Fruit fly (Drosophila melanogaster) whole organism, embryonic: ENCODE data around the gene Cul5.
A peak's percentile ranks its signal among the peaks of the same experiment; 100 is the strongest.

ENCODE experiments used
- Bdp1 ChIP-seq: fragments of 200-800 bp; sonication (Bioruptor generic); optimal IDR thresholded peaks from 3 replicates; lab custom pipeline; 2016; ENCODE audit warnings: missing biosample characterization, missing genetic modification characterization
- CG1024 ChIP-seq: fragments of 200-800 bp; sonication (Bioruptor generic); IDR thresholded peaks from 2 replicates; pipeline ENCODE4 v1.3.6; 2022; ENCODE audit warnings: missing biosample characterization, missing genetic modification characterization
- CG10366 ChIP-seq: fragments of 200-800 bp; sonication (Bioruptor generic); IDR thresholded peaks from 2 replicates; pipeline ENCODE4 v1.3.6; 2022; ENCODE audit warnings: missing biosample characterization, missing genetic modification characterization
- CG10565 ChIP-seq: fragments of 200-800 bp; sonication (Bioruptor generic); optimal IDR thresholded peaks from 3 replicates; lab custom pipeline; 2016; ENCODE audit warnings: missing biosample characterization, mild to moderate bottlenecking, missing genetic modification characterization
- CG11560 ChIP-seq: fragments of 200-800 bp; sonication (Bioruptor generic); IDR thresholded peaks from 3 replicates; pipeline ENCODE4 v1.3.6; 2022; ENCODE audit warnings: missing biosample characterization, missing genetic modification characterization
- CG11696 ChIP-seq: fragments of 200-800 bp; sonication (Bioruptor generic); IDR thresholded peaks from 2 replicates; pipeline ENCODE4 v1.3.6; 2022; ENCODE audit warnings: missing biosample characterization, missing genetic modification characterization
- CG12104 ChIP-seq: fragments of 200-800 bp; sonication (Bioruptor generic); optimal IDR thresholded peaks from 3 replicates; lab custom pipeline; 2016; ENCODE audit warnings: missing biosample characterization, missing genetic modification characterization
- CG12659 ChIP-seq: fragments of 200-800 bp; sonication (Bioruptor generic); optimal IDR thresholded peaks from 3 replicates; lab custom pipeline; 2017; ENCODE audit warnings: mild to moderate bottlenecking, missing biosample characterization, missing genetic modification reagents, missing genetic modification characterization
- CG13296 ChIP-seq: fragments of 200-800 bp; sonication (Bioruptor generic); optimal IDR thresholded peaks from 3 replicates; lab custom pipeline; 2018; ENCODE audit warnings: missing biosample characterization, mild to moderate bottlenecking, missing genetic modification characterization
- CG13894 ChIP-seq: fragments of 200-800 bp; sonication (Bioruptor generic); optimal IDR thresholded peaks from 3 replicates; lab custom pipeline; 2018; ENCODE audit warnings: missing biosample characterization, mild to moderate bottlenecking, missing genetic modification characterization, moderate library complexity
- CG17385 ChIP-seq: fragments of 200-800 bp; sonication (Bioruptor generic); optimal IDR thresholded peaks from 3 replicates; lab custom pipeline; 2018; ENCODE audit warnings: missing biosample characterization, mild to moderate bottlenecking, missing genetic modification characterization
- CG2678 ChIP-seq: fragments of 200-800 bp; sonication (Bioruptor generic); optimal IDR thresholded peaks from 3 replicates; lab custom pipeline; 2019; ENCODE audit warnings: missing biosample characterization, mild to moderate bottlenecking, missing genetic modification characterization, moderate library complexity
- CG3163 ChIP-seq: fragments of 200-800 bp; sonication (Bioruptor generic); optimal IDR thresholded peaks from 3 replicates; lab custom pipeline; 2016; ENCODE audit warnings: missing biosample characterization, missing genetic modification characterization
- CG33213 ChIP-seq: fragments of 200-800 bp; sonication (Bioruptor generic); optimal IDR thresholded peaks from 3 replicates; lab custom pipeline; 2016; ENCODE audit warnings: missing biosample characterization, missing genetic modification characterization
- CG7372 ChIP-seq: fragments of 200-800 bp; sonication (Bioruptor generic); IDR thresholded peaks from 2 replicates; pipeline ENCODE4 v1.3.6; 2022; ENCODE audit warnings: missing biosample characterization, missing genetic modification characterization
- CG7556 ChIP-seq: fragments of 200-800 bp; sonication (Bioruptor generic); optimal IDR thresholded peaks from 2 replicates; lab custom pipeline; 2017; ENCODE audit warnings: missing biosample characterization, mild to moderate bottlenecking, missing genetic modification characterization
- CG8281 ChIP-seq: fragments of 200-800 bp; sonication (Bioruptor generic); optimal IDR thresholded peaks from 2 replicates; lab custom pipeline; 2018; ENCODE audit warnings: missing biosample characterization, mild to moderate bottlenecking, missing genetic modification characterization, moderate library complexity
- CG8924 ChIP-seq: fragments of 200-800 bp; optimal IDR thresholded peaks from 3 replicates; lab custom pipeline; 2019; ENCODE audit warnings: missing biosample characterization, mild to moderate bottlenecking, missing genetic modification characterization, moderate library complexity
- CG8944 ChIP-seq: fragments of 200-800 bp; sonication (Bioruptor generic); optimal IDR thresholded peaks from 3 replicates; lab custom pipeline; 2016; ENCODE audit warnings: missing biosample characterization, missing genetic modification characterization
- Dip3 ChIP-seq: fragments of 200-800 bp; sonication (Bioruptor generic); optimal IDR thresholded peaks from 3 replicates; lab custom pipeline; 2016; ENCODE audit warnings: missing biosample characterization, missing genetic modification characterization
- Doc2 ChIP-seq: fragments of 200-800 bp; sonication (Bioruptor generic); IDR thresholded peaks from 2 replicates; pipeline ENCODE4 v1.3.6; 2022; ENCODE audit warnings: missing biosample characterization, missing genetic modification characterization
- Drgx ChIP-seq: fragments of 200-800 bp; sonication (Bioruptor generic); IDR thresholded peaks from 2 replicates; pipeline ENCODE4 v1.3.6; 2022; ENCODE audit warnings: missing biosample characterization, missing genetic modification characterization
- HmgD ChIP-seq: fragments of 200-800 bp; sonication (Bioruptor generic); optimal IDR thresholded peaks from 3 replicates; lab custom pipeline; 2016; ENCODE audit warnings: missing biosample characterization, missing genetic modification characterization
- HmgZ ChIP-seq: fragments of 200-800 bp; sonication (Bioruptor generic); optimal IDR thresholded peaks from 2 replicates; lab custom pipeline; 2018; ENCODE audit warnings: missing biosample characterization, mild to moderate bottlenecking, missing genetic modification characterization
- Lhr ChIP-seq: fragments of 200-800 bp; sonication (Bioruptor generic); optimal IDR thresholded peaks from 3 replicates; lab custom pipeline; 2017; ENCODE audit warnings: mild to moderate bottlenecking, missing biosample characterization, missing genetic modification reagents, missing genetic modification characterization
- Meics ChIP-seq: fragments of 200-800 bp; sonication (Bioruptor generic); optimal IDR thresholded peaks from 2 replicates; lab custom pipeline; 2017; ENCODE audit warnings: missing biosample characterization, mild to moderate bottlenecking, missing genetic modification characterization
- NC2β ChIP-seq: fragments of 200-800 bp; sonication (Bioruptor generic); optimal IDR thresholded peaks from 2 replicates; lab custom pipeline; 2016; ENCODE audit warnings: missing biosample characterization, missing genetic modification characterization
- Neu2 ChIP-seq: fragments of 200-800 bp; sonication (Bioruptor generic); optimal IDR thresholded peaks from 3 replicates; lab custom pipeline; 2016; ENCODE audit warnings: missing biosample characterization, missing genetic modification characterization, borderline replicate concordance
- Rfx ChIP-seq: fragments of 200-800 bp; sonication (Bioruptor generic); IDR thresholded peaks from 2 replicates; pipeline ENCODE4 v1.3.6; 2022; ENCODE audit warnings: missing biosample characterization, missing genetic modification characterization
- Scr ChIP-seq: fragments of 200-800 bp; sonication (Bioruptor generic); IDR thresholded peaks from 2 replicates; pipeline ENCODE4 v1.3.6; 2022; ENCODE audit warnings: missing biosample characterization, missing genetic modification characterization; ENCODE audit not compliant: partially characterized antibody
- Sin3A ChIP-seq: fragments of >200 bp; optimal IDR thresholded peaks from 2 replicates; lab custom pipeline; 2018
- Taf1 ChIP-seq: fragments of 200-800 bp; sonication (Bioruptor generic); IDR thresholded peaks from 2 replicates; pipeline ENCODE4 v1.3.6; 2022; ENCODE audit warnings: missing biosample characterization, missing genetic modification characterization
- ato ChIP-seq: fragments of 200-800 bp; sonication (Bioruptor generic); IDR thresholded peaks from 2 replicates; pipeline ENCODE4 v1.3.6; 2022; ENCODE audit warnings: missing biosample characterization, missing genetic modification characterization; ENCODE audit not compliant: partially characterized antibody
- chif ChIP-seq, 2 experiments: fragments of 200-800 bp; sonication (Bioruptor generic); optimal IDR thresholded peaks; 3 replicates each; lab custom pipeline; 2016; ENCODE audit warnings: missing biosample characterization in 2 of 2, missing genetic modification characterization in 2 of 2
- fd96Cb ChIP-seq: fragments of 200-800 bp; sonication (Bioruptor generic); optimal IDR thresholded peaks from 2 replicates; lab custom pipeline; 2018; ENCODE audit warnings: missing biosample characterization, mild to moderate bottlenecking, missing genetic modification characterization, moderate library complexity
- gcm ChIP-seq: fragments of 200-800 bp; sonication (Bioruptor generic); optimal IDR thresholded peaks from 2 replicates; lab custom pipeline; 2019; ENCODE audit warnings: missing biosample characterization, mild to moderate bottlenecking, missing genetic modification characterization, moderate library complexity
- gem ChIP-seq: fragments of 200-800 bp; sonication (Bioruptor generic); optimal IDR thresholded peaks from 2 replicates; lab custom pipeline; 2019; ENCODE audit warnings: missing biosample characterization, mild to moderate bottlenecking, missing genetic modification characterization, moderate library complexity
- ken ChIP-seq: fragments of 200-800 bp; sonication (Bioruptor generic); IDR thresholded peaks from 3 replicates; pipeline ENCODE4 v1.3.6; 2022; ENCODE audit warnings: missing biosample characterization, missing genetic modification characterization
- knrl ChIP-seq: fragments of 200-800 bp; sonication (Bioruptor generic); IDR thresholded peaks from 3 replicates; pipeline ENCODE4 v1.3.6; 2022; ENCODE audit warnings: missing biosample characterization, missing genetic modification characterization; ENCODE audit not compliant: partially characterized antibody
- lov ChIP-seq, 2 experiments: fragments of 200-800 bp in 1 of 2; fragments of >200 bp in 1 of 2; sonication (Bioruptor generic) in 1 of 2; IDR thresholded peaks in 1 of 2; optimal IDR thresholded peaks in 1 of 2; 2 replicates in 1 of 2; 3 replicates in 1 of 2; pipeline versions ENCODE4 v1.3.6 to Lab custom; 2017 to 2022; ENCODE audit warnings: missing biosample characterization in 1 of 2, missing genetic modification characterization in 1 of 2
- mam ChIP-seq: fragments of 200-800 bp; sonication (Bioruptor generic); optimal IDR thresholded peaks from 3 replicates; lab custom pipeline; 2016; ENCODE audit warnings: missing biosample characterization, missing genetic modification characterization
- nmo ChIP-seq: fragments of 200-800 bp; sonication (Bioruptor generic); optimal IDR thresholded peaks from 2 replicates; lab custom pipeline; 2018; ENCODE audit warnings: missing biosample characterization, mild to moderate bottlenecking, missing genetic modification characterization, moderate library complexity
- phol ChIP-seq: fragments of 200-800 bp; sonication (Bioruptor generic); optimal IDR thresholded peaks from 3 replicates; lab custom pipeline; 2018; ENCODE audit warnings: missing biosample characterization, mild to moderate bottlenecking, missing genetic modification characterization, moderate library complexity
- pros ChIP-seq: fragments of 200-800 bp; sonication (Bioruptor generic); optimal IDR thresholded peaks from 3 replicates; lab custom pipeline; 2019; ENCODE audit warnings: missing biosample characterization, mild to moderate bottlenecking, missing genetic modification characterization, moderate library complexity
- ro ChIP-seq: fragments of 200-800 bp; sonication (Bioruptor generic); IDR thresholded peaks from 2 replicates; pipeline ENCODE4 v1.3.6; 2022; ENCODE audit warnings: missing biosample characterization, missing genetic modification characterization
- sc ChIP-seq, 3 experiments: fragments of >200 bp in 2 of 3; fragments of 200-800 bp in 1 of 3; sonication (Bioruptor generic) in 1 of 3; optimal IDR thresholded peaks; 2 replicates in 2 of 3; 3 replicates in 1 of 3; lab custom pipeline; 2017; ENCODE audit warnings: mild to moderate bottlenecking in 1 of 3, missing biosample characterization in 1 of 3, missing genetic modification characterization in 1 of 3, missing genetic modification reagents in 1 of 3
- sna ChIP-seq: fragments of 200-800 bp; sonication (Bioruptor generic); IDR thresholded peaks from 2 replicates; pipeline ENCODE4 v1.3.6; 2022; ENCODE audit warnings: missing biosample characterization, missing genetic modification characterization; ENCODE audit not compliant: partially characterized antibody
- sob ChIP-seq: fragments of 200-800 bp; sonication (Bioruptor generic); IDR thresholded peaks from 2 replicates; pipeline ENCODE4 v1.3.6; 2022; ENCODE audit warnings: missing biosample characterization, missing genetic modification characterization
- tup ChIP-seq: fragments of 200-800 bp; sonication (Bioruptor generic); optimal IDR thresholded peaks from 2 replicates; lab custom pipeline; 2016; ENCODE audit warnings: missing biosample characterization, mild to moderate bottlenecking, missing genetic modification characterization, moderate library complexity
- zen2 ChIP-seq: fragments of 200-800 bp; sonication (Bioruptor generic); IDR thresholded peaks from 3 replicates; pipeline ENCODE4 v1.3.6; 2022; ENCODE audit warnings: missing biosample characterization, missing genetic modification characterization; ENCODE audit not compliant: partially characterized antibody

The Cul5 gene

dm6 chr3R:29027122-29027521 lies 35.7 kb downstream of the Cul5 start, which contains the start of the genes eIF4E6 and CG1951 (continued):
- TF ChIP-seq Doc2: no peak
- peak; percentile 9 for TF ChIP-seq nmo (GFP tag; lab: Kevin White, UChicago)
- TF ChIP-seq sc (optimal IDR thresholded peaks at IDR 0.05; lab: Kevin White, UChicago): no peak
- TF ChIP-seq sc (GFP tag; optimal IDR thresholded peaks at IDR 0.05; lab: Kevin White, UChicago): no peak
- TF ChIP-seq CG13894 (tag; lab: Kevin White, UChicago): no peak
- TF ChIP-seq CG7372 (GFP tag; lab: Robert Waterston, UW): no peak
- no peak for TF ChIP-seq CG17385 (GFP tag; lab: Kevin White, UChicago)
- no peak for TF ChIP-seq Dip3 (GFP tag; lab: Kevin White, UChicago)
- no peak for TF ChIP-seq Drgx (GFP tag; lab: Robert Waterston, UW)
- no peak for TF ChIP-seq Neu2 (GFP tag; lab: Kevin White, UChicago)
- no peak for TF ChIP-seq CG10565
- no peak for TF ChIP-seq CG13296
- TF ChIP-seq Scr (GFP tag; lab: Robert Waterston, UW): peak; percentile 95
- no peak for TF ChIP-seq pros
- TF ChIP-seq CG33213 (GFP tag; lab: Kevin White, UChicago): peak; percentile 26
- peak; percentile 71 for TF ChIP-seq phol (tag; lab: Kevin White, UChicago)
- peak; percentile 58 for TF ChIP-seq CG8924 (tag; lab: Kevin White, UChicago)
- TF ChIP-seq NC2β (GFP tag; lab: Kevin White, UChicago): no peak
- no peak for TF ChIP-seq fd96Cb
- TF ChIP-seq HmgD (GFP tag; lab: Kevin White, UChicago): peak; percentile 28
- TF ChIP-seq knrl (GFP tag; lab: Robert Waterston, UW): peak; percentile 95
- TF ChIP-seq CG8281: peak; percentile 10
- peak; percentile 98 for TF ChIP-seq zen2 (GFP tag; lab: Robert Waterston, UW)
- TF ChIP-seq CG3163 (GFP tag; lab: Kevin White, UChicago): no peak
- no peak for TF ChIP-seq Lhr (GFP tag; lab: Kevin White, UChicago)
- no peak for TF ChIP-seq CG7556 (GFP tag; lab: Kevin White, UChicago)
- no peak for TF ChIP-seq tup (GFP tag; lab: Kevin White, UChicago)
- peak; percentile 59 for TF ChIP-seq CG12659 (GFP tag; lab: Kevin White, UChicago)
- no peak for TF ChIP-seq CG2678 (tag; lab: Kevin White, UChicago)
- TF ChIP-seq gcm (GFP tag; lab: Kevin White, UChicago): no peak
- peak; percentile 96 for TF ChIP-seq sna (GFP tag; lab: Robert Waterston, UW)
- TF ChIP-seq HmgZ (tag; lab: Kevin White, UChicago): peak; percentile 27
- TF ChIP-seq CG12104 (GFP tag; lab: Kevin White, UChicago): no peak
- no peak for TF ChIP-seq gem (tag; lab: Kevin White, UChicago)
- TF ChIP-seq Sin3A: peak; percentile 31
- TF ChIP-seq CG8944 (GFP tag; lab: Kevin White, UChicago): no peak
- TF ChIP-seq ato: peak; percentile 88
- no peak for TF ChIP-seq chif (GFP tag; optimal IDR thresholded peaks at IDR 0.05; lab: Kevin White, UChicago)
- TF ChIP-seq CG11696 (GFP tag; lab: Robert Waterston, UW): no peak
- TF ChIP-seq mam (GFP tag; lab: Kevin White, UChicago): no peak
- no peak for TF ChIP-seq lov (optimal IDR thresholded peaks at IDR 0.05; lab: Kevin White, UChicago)
- TF ChIP-seq lov (GFP tag; IDR thresholded peaks at IDR 0.05; lab: Robert Waterston, UW): no peak
- TF ChIP-seq ken (GFP tag; lab: Robert Waterston, UW): no peak
- no peak for TF ChIP-seq Meics (GFP tag; lab: Kevin White, UChicago)
- no peak for TF ChIP-seq CG1024 (GFP tag; lab: Robert Waterston, UW)
- TF ChIP-seq Bdp1 (GFP tag; lab: Kevin White, UChicago): no peak
- no peak for TF ChIP-seq CG11560 (tag; lab: Robert Waterston, UW)
- no peak for TF ChIP-seq sob (GFP tag; lab: Robert Waterston, UW)
- no peak for TF ChIP-seq CG10366 (GFP tag; lab: Robert Waterston, UW)
- no peak for TF ChIP-seq ro (GFP tag; lab: Robert Waterston, UW)
- no peak; the same call in 1 of the 2 replicates for TF ChIP-seq Rfx (GFP tag; lab: Robert Waterston, UW)
- no peak for TF ChIP-seq Taf1 (GFP tag; lab: Robert Waterston, UW)
